Fruit fly (Drosophila melanogaster): ENCODE measurements around the gene CG17129.

Gene CG17129

DNA sequence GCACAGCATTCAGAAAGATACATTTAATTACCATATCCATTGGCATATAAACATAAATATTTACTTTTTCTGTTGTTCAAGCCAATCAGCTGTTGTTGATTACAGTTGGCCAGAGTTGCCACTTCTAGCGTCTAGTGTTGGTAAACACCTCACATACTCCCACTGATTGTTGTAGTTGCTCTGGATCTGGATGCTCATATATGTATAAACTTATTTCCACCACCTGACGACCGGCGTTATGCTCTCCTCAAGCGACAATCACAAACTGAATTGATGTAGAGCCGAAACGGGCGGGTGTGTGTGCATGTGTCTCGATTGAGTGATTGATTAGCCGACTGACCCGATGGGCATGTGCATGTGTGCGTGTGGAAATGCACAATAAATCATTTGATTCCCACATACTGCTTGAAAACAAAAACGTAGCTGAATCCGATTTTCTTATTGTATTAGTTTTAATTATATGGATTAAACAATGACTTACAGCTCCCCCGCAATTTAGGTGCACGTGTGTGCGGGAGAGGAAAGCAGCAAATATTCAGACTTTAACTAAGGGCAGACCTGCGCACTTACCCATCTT, 1.8 kb upstream of the CG17129 start (continued):
- TF ChIP-seq E2f2 (GFP tag; IDR thresholded peaks at IDR 0.05) (peak; percentile 36; the same call in 1 of the 2 replicates), gfzf (GFP tag; optimal IDR thresholded peaks at IDR 0.05) (peak; percentile 10), Atf6 (GFP tag; IDR thresholded peaks at IDR 0.05) (0 out of 2 replicates have a peak, but pooled peaks have one; percentile 33), org-1 (GFP tag; optimal IDR thresholded peaks at IDR 0.05) (peak; percentile 32), Sox100B (GFP tag; optimal IDR thresholded peaks at IDR 0.05) (no peak), maf-S (GFP tag; optimal IDR thresholded peaks at IDR 0.05) (peak; percentile 27), CG10431 (GFP tag; optimal IDR thresholded peaks at IDR 0.05) (peak; percentile 56), row (GFP tag; IDR thresholded peaks at IDR 0.05) (peak; percentile 33; the same call in 2 of the 3 replicates), CG18262 (tag; optimal IDR thresholded peaks at IDR 0.05) (peak; percentile 5), CG6683 (GFP tag; optimal IDR thresholded peaks at IDR 0.05) (no peak), gcm (GFP tag; optimal IDR thresholded peaks at IDR 0.05) (peak; percentile 37), br (optimal IDR thresholded peaks at IDR 0.05) (no peak), CG4360 (GFP tag; IDR thresholded peaks at IDR 0.05) (0 out of 2 replicates have a peak, but pooled peaks have one; percentile 28), pb (GFP tag; optimal IDR thresholded peaks at IDR 0.05) (peak; percentile 50), CG6791 (GFP tag; IDR thresholded peaks at IDR 0.05; ENCODE audit: partially characterized antibody) (peak; percentile 58; the same call in 2 of the 3 replicates), insv (GFP tag; optimal IDR thresholded peaks at IDR 0.05) (peak in 1 of 2 experiments; percentile 54), Atf3 (GFP tag; optimal IDR thresholded peaks at IDR 0.05) (no peak), cg (GFP tag; optimal IDR thresholded peaks at IDR 0.05) (peak; percentile 78), sug (tag; optimal IDR thresholded peaks at IDR 0.05) (peak; percentile 74), inv (GFP tag; IDR thresholded peaks at IDR 0.05; ENCODE audit: partially characterized antibody) (no peak), CG4820 (GFP tag; optimal IDR thresholded peaks at IDR 0.05) (no peak), CG12744 (GFP tag; optimal IDR thresholded peaks at IDR 0.05) (no peak), CG13287 (GFP tag; IDR thresholded peaks at IDR 0.05; ENCODE audit: partially characterized antibody) (peak; percentile 48; the same call in 1 of the 2 replicates), zfh1 (GFP tag; IDR thresholded peaks at IDR 0.05) (0 out of 3 replicates have a peak, but pooled peaks have one; percentile 36), ATbp (GFP tag; optimal IDR thresholded peaks at IDR 0.05) (peak; percentile 33), unpg (GFP tag; optimal IDR thresholded peaks at IDR 0.05) (peak; percentile 50), CG16813 (GFP tag; IDR thresholded peaks at IDR 0.05; ENCODE audit: partially characterized antibody) (peak; percentile 17; the same call in 1 of the 3 replicates), tna (GFP tag; IDR thresholded peaks at IDR 0.05; ENCODE audit: partially characterized antibody) (no peak), Optix (GFP tag; IDR thresholded peaks at IDR 0.05) (no peak), CG18476 (GFP tag; optimal IDR thresholded peaks at IDR 0.05) (no peak), Fer3 (tag; optimal IDR thresholded peaks at IDR 0.05) (peak; percentile 24), CG9876 (GFP tag; optimal IDR thresholded peaks at IDR 0.05) (no peak), CG8765 (GFP tag; IDR thresholded peaks at IDR 0.05) (no peak), Hand (GFP tag; optimal IDR thresholded peaks at IDR 0.05) (no peak), gcm2 (GFP tag; optimal IDR thresholded peaks at IDR 0.05) (peak; percentile 32), knrl (GFP tag; IDR thresholded peaks at IDR 0.05; ENCODE audit: partially characterized antibody) (peak; percentile 40; the same call in 1 of the 3 replicates), Chrac-16 (GFP tag; optimal IDR thresholded peaks at IDR 0.05) (peak; percentile 16), Awh (GFP tag; IDR thresholded peaks at IDR 0.05) (no peak), pum (GFP tag; optimal IDR thresholded peaks at IDR 0.05) (no peak), slou (GFP tag; optimal IDR thresholded peaks at IDR 0.05) (no peak), CG18619 (GFP tag; optimal IDR thresholded peaks at IDR 0.05) (peak; percentile 11), Mad (GFP tag; optimal IDR thresholded peaks at IDR 0.05) (peak; percentile 0), CG3407 (GFP tag; optimal IDR thresholded peaks at IDR 0.05) (peak; percentile 49), CoRest (tag; optimal IDR thresholded peaks at IDR 0.05) (peak; percentile 9), Sry-δ (GFP tag; optimal IDR thresholded peaks at IDR 0.05) (peak; percentile 53), CG12942 (GFP tag; optimal IDR thresholded peaks at IDR 0.05) (peak; percentile 12), bbx (GFP tag; IDR thresholded peaks at IDR 0.05; ENCODE audit: partially characterized antibody) (peak; percentile 64), CG14441 (GFP tag; IDR thresholded peaks at IDR 0.05) (peak; percentile 23; the same call in 1 of the 2 replicates), CG31441 (GFP tag; IDR thresholded peaks at IDR 0.05) (0 out of 2 replicates have a peak, but pooled peaks have one; percentile 23)
